Fruit fly (Drosophila melanogaster): ENCODE results near the gene SA1.

SA1 gene

DNA sequence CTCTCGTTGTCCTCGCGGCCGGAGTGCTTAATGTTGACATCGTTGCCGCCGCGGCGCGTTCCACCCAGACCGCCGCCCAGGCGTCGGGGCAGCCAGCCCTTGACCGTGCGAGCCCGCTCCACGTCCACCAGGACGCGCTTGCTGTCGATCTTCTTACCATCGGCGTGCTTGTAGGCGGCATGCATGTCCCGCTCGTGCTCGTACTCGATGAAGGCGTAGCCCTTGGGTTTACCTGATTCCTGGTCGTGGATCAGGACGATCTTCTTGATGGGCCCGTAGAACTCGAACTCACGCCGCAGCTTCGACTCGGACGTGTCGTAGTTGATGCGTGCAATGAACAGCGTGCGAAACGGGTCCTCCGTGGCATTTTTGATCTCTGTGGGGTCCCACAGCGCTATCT lies 20.6 kb downstream of the SA1 start:
- TF ChIP-seq CG34367 (tag; optimal IDR thresholded peaks at IDR 0.05) = no peak
- TF ChIP-seq CG10348 (GFP tag; IDR thresholded peaks at IDR 0.05) = no peak
- no peak for TF ChIP-seq CG4496 (GFP tag; IDR thresholded peaks at IDR 0.05)
- TF ChIP-seq CG9948 (tag; optimal IDR thresholded peaks at IDR 0.05) = no peak
- TF ChIP-seq Snoo (tag; optimal IDR thresholded peaks at IDR 0.05) = no peak
- TF ChIP-seq Ets98B (GFP tag; IDR thresholded peaks at IDR 0.05) = no peak
- TF ChIP-seq rn (GFP tag; IDR thresholded peaks at IDR 0.05) = no peak

DNA sequence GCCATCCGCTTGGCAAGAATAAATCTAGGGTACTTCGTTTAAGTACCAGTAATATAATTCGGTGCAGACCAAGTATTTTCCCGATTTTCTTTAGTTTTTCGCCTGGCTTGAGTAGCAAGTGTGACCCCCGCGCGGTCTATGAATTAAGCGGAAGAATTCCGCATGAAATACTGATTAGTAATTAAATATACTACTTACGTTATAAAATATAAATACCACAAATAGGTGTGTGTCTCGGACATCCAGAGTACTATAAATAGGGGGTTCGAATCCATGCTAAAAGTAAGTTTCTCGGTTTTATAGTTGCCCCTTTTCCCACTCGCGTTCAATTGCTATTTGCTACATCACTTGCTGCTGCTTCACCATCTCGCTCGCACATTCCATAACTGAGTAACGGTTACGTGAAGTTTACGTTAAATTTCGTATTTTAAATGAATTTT lies 21.4 kb downstream of the SA1 start, which contains the start of gene snRNP-U1-70K:
Gene snRNP-U1-70K (minus strand): TSS at position 141 of the 440 bp plus-strand sequence.
- TF ChIP-seq CG17806 (tag; optimal IDR thresholded peaks at IDR 0.05) = no peak
- no peak for TF ChIP-seq CG32121 (GFP tag; IDR thresholded peaks at IDR 0.05)
- TF ChIP-seq CG12605 (GFP tag; IDR thresholded peaks at IDR 0.05) = no peak
- TF ChIP-seq D1 (tag; optimal IDR thresholded peaks at IDR 0.05) = no peak
- no peak for TF ChIP-seq CG34367 (tag; optimal IDR thresholded peaks at IDR 0.05)
- no peak for TF ChIP-seq EcR (GFP tag; optimal IDR thresholded peaks at IDR 0.05)
- no peak for TF ChIP-seq CG8159 (tag; optimal IDR thresholded peaks at IDR 0.05)

DNA sequence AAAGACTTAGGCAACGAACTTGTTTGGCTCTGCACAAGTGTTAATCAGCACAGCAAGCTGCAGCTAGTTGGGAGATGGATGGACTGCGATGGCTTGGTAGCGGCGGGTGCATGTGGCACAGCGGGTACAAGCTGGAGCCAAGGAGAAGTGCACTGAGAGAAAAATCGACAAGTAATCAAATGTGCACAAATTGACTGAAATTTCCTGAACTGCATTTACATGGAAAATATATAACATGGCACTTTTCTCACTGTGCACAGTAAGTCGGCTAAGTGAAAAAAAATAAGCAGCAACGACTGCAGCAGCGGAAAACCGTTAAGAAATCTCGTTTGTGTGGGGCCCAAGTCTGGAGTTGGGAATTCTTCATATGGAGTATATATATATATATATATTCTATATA lies 40.9 kb downstream of the SA1 start:
- TF ChIP-seq CG32121 (GFP tag; IDR thresholded peaks at IDR 0.05) (peak; percentile 83), Pif1B (GFP tag; optimal IDR thresholded peaks at IDR 0.05) (peak; percentile 49), EcR (GFP tag; optimal IDR thresholded peaks at IDR 0.05) (peak; percentile 41), CG14655 (GFP tag; optimal IDR thresholded peaks at IDR 0.05) (peak; percentile 76), CG4496 (GFP tag; IDR thresholded peaks at IDR 0.05) (peak; percentile 87), fd96Ca (GFP tag; IDR thresholded peaks at IDR 0.05) (peak; percentile 87), CG8159 (tag; optimal IDR thresholded peaks at IDR 0.05) (peak; percentile 67), CG9948 (tag; optimal IDR thresholded peaks at IDR 0.05) (peak; percentile 38), Pif1A (GFP tag; optimal IDR thresholded peaks at IDR 0.05) (peak; percentile 58), CG12605 (GFP tag; IDR thresholded peaks at IDR 0.05) (peak; percentile 77), CG13204 (GFP tag; optimal IDR thresholded peaks at IDR 0.05) (no peak), gl (tag; optimal IDR thresholded peaks at IDR 0.05) (peak; percentile 23), rn (GFP tag; IDR thresholded peaks at IDR 0.05) (0 out of 2 replicates have a peak, but pooled peaks have one; percentile 47), CG17806 (tag; optimal IDR thresholded peaks at IDR 0.05) (peak; percentile 56), CG15710 (tag; optimal IDR thresholded peaks at IDR 0.05) (peak; percentile 61), CG34367 (tag; optimal IDR thresholded peaks at IDR 0.05) (peak; percentile 65), CG10348 (GFP tag; IDR thresholded peaks at IDR 0.05) (0 out of 2 replicates have a peak, but pooled peaks have one; percentile 35), D1 (tag; optimal IDR thresholded peaks at IDR 0.05) (no peak), CG8301 (tag; optimal IDR thresholded peaks at IDR 0.05) (peak; percentile 75), Ets98B (GFP tag; IDR thresholded peaks at IDR 0.05) (peak; percentile 88), Snoo (tag; optimal IDR thresholded peaks at IDR 0.05) (peak; percentile 33)

DNA sequence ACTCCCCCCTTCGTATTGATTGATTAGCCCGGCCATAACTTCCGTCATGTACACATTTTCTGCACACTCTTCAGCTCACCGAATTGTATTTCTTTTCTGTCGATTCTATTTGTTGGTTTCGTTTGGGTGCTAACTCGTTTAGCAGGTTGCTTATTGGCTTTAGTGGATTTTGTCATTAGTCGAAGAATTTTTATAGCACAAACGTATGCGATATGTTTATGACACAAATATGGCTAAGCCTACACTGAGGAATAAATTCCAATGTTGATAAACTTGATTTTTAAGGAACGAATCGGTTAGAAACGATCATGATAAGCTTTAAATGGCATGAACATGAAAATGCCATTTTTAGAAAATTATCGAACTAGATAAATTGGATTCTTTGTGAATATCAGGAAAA lies 48.5 kb downstream of the SA1 start:
- TF ChIP-seq CG9948 (tag; optimal IDR thresholded peaks at IDR 0.05) (no peak), CG32121 (GFP tag; IDR thresholded peaks at IDR 0.05) (no peak), fd96Ca (GFP tag; IDR thresholded peaks at IDR 0.05) (no peak), Ets98B (GFP tag; IDR thresholded peaks at IDR 0.05) (no peak), CG15710 (tag; optimal IDR thresholded peaks at IDR 0.05) (no peak)
